Fruit fly (Drosophila melanogaster) Kc167 (cell line): ENCODE results near the gene Gclc.

Experiments used
- Myc ChIP-seq: fragments of >200 bp; optimal IDR thresholded peaks from 2 replicates; lab custom pipeline; 2017; ENCODE audit warnings: missing external identifiers
- Sin3A ChIP-seq: fragments of >200 bp; optimal IDR thresholded peaks from 2 replicates; lab custom pipeline; 2018; ENCODE audit warnings: missing external identifiers
- h ChIP-seq: fragments of >200 bp; optimal IDR thresholded peaks from 3 replicates; lab custom pipeline; 2018; ENCODE audit warnings: missing external identifiers
- insv ChIP-seq: fragments of >200 bp; optimal IDR thresholded peaks from 3 replicates; lab custom pipeline; 2018; ENCODE audit warnings: missing external identifiers
- psq ChIP-seq: fragments of >200 bp; optimal IDR thresholded peaks from 2 replicates; lab custom pipeline; 2017; ENCODE audit warnings: missing external identifiers
- ttk ChIP-seq: sonication (Bioruptor generic); optimal IDR thresholded peaks from 2 replicates; lab custom pipeline; 2017; ENCODE audit warnings: missing external identifiers

dm6 chrX:8057299-8057730 lies 58.6 kb downstream of the Gclc start:
- TF ChIP-seq Sin3A (lab: Kevin White, UChicago) (no peak), psq (lab: Kevin White, UChicago) (no peak), ttk (lab: Kevin White, UChicago) (no peak), Myc (lab: Kevin White, UChicago) (no peak), h (lab: Kevin White, UChicago) (no peak), insv (lab: Kevin White, UChicago) (no peak)
